Fruit fly (Drosophila melanogaster): ENCODE data around the gene pst.

pst gene

DNA sequence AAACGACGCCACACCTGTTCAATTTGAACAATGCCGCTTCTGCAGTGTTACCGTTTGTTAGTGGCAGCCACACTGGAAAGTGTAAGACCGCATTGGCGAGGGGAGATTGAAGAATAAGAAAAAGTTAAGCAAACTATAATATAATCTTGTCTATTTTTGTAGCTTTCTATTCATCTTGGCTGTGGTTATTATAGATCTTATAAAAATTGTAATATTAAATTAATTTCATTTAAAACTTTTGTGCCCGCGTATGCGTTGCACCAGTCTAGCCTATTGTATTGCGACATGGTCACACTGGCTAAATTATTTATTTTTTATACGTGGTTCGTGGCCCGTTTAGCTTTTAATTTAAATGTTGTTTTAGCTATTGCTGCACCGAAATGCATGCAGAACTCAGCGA, 36.7 kb downstream of the pst start, which contains the start of the genes RhoGEF4 and Rint1:
Gene RhoGEF4 (minus strand): TSS at position 64 of the 400 bp plus-strand sequence.
Gene Rint1 (plus strand): TSS at position 272 of the 400 bp plus-strand sequence.
- TF ChIP-seq fd96Ca (GFP tag; IDR thresholded peaks at IDR 0.05) (peak; percentile 43; the same call in 1 of the 3 replicates), CG17806 (tag; optimal IDR thresholded peaks at IDR 0.05) (peak; percentile 16), CG10348 (GFP tag; IDR thresholded peaks at IDR 0.05) (no peak), CG9948 (tag; optimal IDR thresholded peaks at IDR 0.05) (peak; percentile 36), Ets98B (GFP tag; IDR thresholded peaks at IDR 0.05) (no peak), CG32121 (GFP tag; IDR thresholded peaks at IDR 0.05) (peak; percentile 43; the same call in 1 of the 2 replicates), gl (tag; optimal IDR thresholded peaks at IDR 0.05) (no peak), CG12605 (GFP tag; IDR thresholded peaks at IDR 0.05) (no peak), CG8159 (tag; optimal IDR thresholded peaks at IDR 0.05) (peak; percentile 62), CG34367 (tag; optimal IDR thresholded peaks at IDR 0.05) (no peak), CG4496 (GFP tag; IDR thresholded peaks at IDR 0.05) (0 out of 3 replicates have a peak, but pooled peaks have one; percentile 30), D1 (tag; optimal IDR thresholded peaks at IDR 0.05) (no peak), rn (GFP tag; IDR thresholded peaks at IDR 0.05) (no peak), CG13204 (GFP tag; optimal IDR thresholded peaks at IDR 0.05) (no peak), CG15710 (tag; optimal IDR thresholded peaks at IDR 0.05) (peak; percentile 40), Snoo (tag; optimal IDR thresholded peaks at IDR 0.05) (no peak)

DNA sequence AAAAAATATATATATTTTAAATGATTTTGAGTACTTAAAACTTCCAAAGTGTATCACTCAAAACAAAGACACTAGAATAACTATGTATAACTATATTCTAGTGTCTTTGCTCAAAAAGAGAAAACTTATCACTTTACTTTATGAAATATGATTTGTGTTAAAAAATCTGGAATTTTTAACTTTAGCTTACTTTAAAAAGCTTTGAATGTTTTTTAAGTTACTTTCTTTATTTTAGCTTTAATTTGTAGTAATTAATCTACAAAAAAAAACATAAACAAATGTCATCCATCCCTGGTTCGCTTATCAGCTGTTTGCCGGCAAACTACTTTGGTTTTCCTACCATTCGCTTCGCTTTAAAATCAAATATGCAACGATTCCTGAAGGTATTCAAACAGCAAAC, 40.3 kb downstream of the pst start, which contains the start of gene CG8607:
Gene CG8607 (plus strand): TSS at position 301 of the 400 bp plus-strand sequence.
- TF ChIP-seq CG34367 (tag; optimal IDR thresholded peaks at IDR 0.05): no peak
- no peak for TF ChIP-seq Pif1A (GFP tag; optimal IDR thresholded peaks at IDR 0.05)
- no peak for TF ChIP-seq CG10348 (GFP tag; IDR thresholded peaks at IDR 0.05)
- no peak for TF ChIP-seq CG8159 (tag; optimal IDR thresholded peaks at IDR 0.05)
- no peak for TF ChIP-seq rn (GFP tag; IDR thresholded peaks at IDR 0.05)
- TF ChIP-seq Pif1B (GFP tag; optimal IDR thresholded peaks at IDR 0.05): no peak
- TF ChIP-seq Snoo (tag; optimal IDR thresholded peaks at IDR 0.05): no peak
- no peak for TF ChIP-seq CG32121 (GFP tag; IDR thresholded peaks at IDR 0.05)

dm6 chr3L:7314133-7314532, 45.9 kb downstream of the pst start:
- TF ChIP-seq CG9948 (tag; optimal IDR thresholded peaks at IDR 0.05) (no peak), fd96Ca (GFP tag; IDR thresholded peaks at IDR 0.05) (no peak), CG13204 (GFP tag; optimal IDR thresholded peaks at IDR 0.05) (no peak), Snoo (tag; optimal IDR thresholded peaks at IDR 0.05) (no peak), CG8301 (tag; optimal IDR thresholded peaks at IDR 0.05) (no peak), rn (GFP tag; IDR thresholded peaks at IDR 0.05) (no peak), CG12605 (GFP tag; IDR thresholded peaks at IDR 0.05) (no peak), Pif1A (GFP tag; optimal IDR thresholded peaks at IDR 0.05) (no peak), CG32121 (GFP tag; IDR thresholded peaks at IDR 0.05) (no peak), CG34367 (tag; optimal IDR thresholded peaks at IDR 0.05) (no peak), CG8159 (tag; optimal IDR thresholded peaks at IDR 0.05) (no peak), CG14655 (GFP tag; optimal IDR thresholded peaks at IDR 0.05) (no peak), gl (tag; optimal IDR thresholded peaks at IDR 0.05) (no peak), Pif1B (GFP tag; optimal IDR thresholded peaks at IDR 0.05) (no peak), CG15710 (tag; optimal IDR thresholded peaks at IDR 0.05) (no peak), CG10348 (GFP tag; IDR thresholded peaks at IDR 0.05) (no peak), EcR (GFP tag; optimal IDR thresholded peaks at IDR 0.05) (no peak), D1 (tag; optimal IDR thresholded peaks at IDR 0.05) (no peak)

- TF ChIP-seq Ets98B (GFP tag; IDR thresholded peaks at IDR 0.05) (no peak), CG32121 (GFP tag; IDR thresholded peaks at IDR 0.05) (no peak), rn (GFP tag; IDR thresholded peaks at IDR 0.05) (no peak), CG15710 (tag; optimal IDR thresholded peaks at IDR 0.05) (no peak), CG12605 (GFP tag; IDR thresholded peaks at IDR 0.05) (no peak), CG8159 (tag; optimal IDR thresholded peaks at IDR 0.05) (no peak), D1 (tag; optimal IDR thresholded peaks at IDR 0.05) (no peak), Pif1A (GFP tag; optimal IDR thresholded peaks at IDR 0.05) (no peak), CG34367 (tag; optimal IDR thresholded peaks at IDR 0.05) (no peak), CG17806 (tag; optimal IDR thresholded peaks at IDR 0.05) (no peak), gl (tag; optimal IDR thresholded peaks at IDR 0.05) (no peak)
These were observed 46.4 kb downstream of the pst start for dm6 chr3L:7313559-7314132.

- TF ChIP-seq CG8301 (tag; optimal IDR thresholded peaks at IDR 0.05) (no peak), Pif1A (GFP tag; optimal IDR thresholded peaks at IDR 0.05) (no peak), CG15710 (tag; optimal IDR thresholded peaks at IDR 0.05) (no peak), CG34367 (tag; optimal IDR thresholded peaks at IDR 0.05) (no peak), CG14655 (GFP tag; optimal IDR thresholded peaks at IDR 0.05) (no peak), CG4496 (GFP tag; IDR thresholded peaks at IDR 0.05) (no peak), CG8159 (tag; optimal IDR thresholded peaks at IDR 0.05) (no peak), D1 (tag; optimal IDR thresholded peaks at IDR 0.05) (no peak), CG13204 (GFP tag; optimal IDR thresholded peaks at IDR 0.05) (no peak), rn (GFP tag; IDR thresholded peaks at IDR 0.05) (no peak), Pif1B (GFP tag; optimal IDR thresholded peaks at IDR 0.05) (no peak)
These were observed 47.3 kb downstream of the pst start, which contains the start of gene unc-13-4A for dm6 chr3L:7312754-7313153. TSS of gene unc-13-4A (minus strand) at chr3L:7312896.

Measured in whole organism, pupa.